Worm (Caenorhabditis elegans): Measurements from ENCODE around the gene F58F9.4.

F58F9.4 gene

ce11 chrIV:6206294-6206776, 24.5 kb upstream of the F58F9.4 start, which contains the start of gene C49A9.10 (continued):
- TF ChIP-seq snpc-4 (tag; optimal IDR thresholded peaks at IDR 0.05) (peak; percentile 71), unc-62 (GFP tag; optimal IDR thresholded peaks at IDR 0.05) (no peak), sma-9 (GFP tag; optimal IDR thresholded peaks at IDR 0.05) (peak; percentile 94), sma-9 (tag; optimal IDR thresholded peaks at IDR 0.05) (no peak), elt-1 (tag; optimal IDR thresholded peaks at IDR 0.05) (no peak), skn-1 (tag; optimal IDR thresholded peaks at IDR 0.05) (no peak), nhr-77 (tag; optimal IDR thresholded peaks at IDR 0.05) (no peak), gmeb-1 (tag; optimal IDR thresholded peaks at IDR 0.05) (peak; percentile 97), dmd-4 (tag; optimal IDR thresholded peaks at IDR 0.05) (no peak), nhr-6 (tag; optimal IDR thresholded peaks at IDR 0.05) (peak; percentile 21), Y55F3AM.14 (GFP tag; optimal IDR thresholded peaks at IDR 0.05) (peak; percentile 6), zag-1 (tag; optimal IDR thresholded peaks at IDR 0.05) (no peak), nhr-12 (tag; optimal IDR thresholded peaks at IDR 0.05) (no peak), ztf-4 (tag; optimal IDR thresholded peaks at IDR 0.05) (no peak), lin-39 (tag; optimal IDR thresholded peaks at IDR 0.05) (no peak), nhr-25 (tag; optimal IDR thresholded peaks at IDR 0.05) (peak; percentile 82), mdl-1 (tag; optimal IDR thresholded peaks at IDR 0.05) (no peak), nhr-237 (tag; optimal IDR thresholded peaks at IDR 0.05) (no peak), lsy-2 (tag; optimal IDR thresholded peaks at IDR 0.05) (peak; percentile 83 to 90), nhr-129 (tag; optimal IDR thresholded peaks at IDR 0.05) (no peak), ama-1 (optimal IDR thresholded peaks at IDR 0.05) (no peak), fos-1 (tag; optimal IDR thresholded peaks at IDR 0.05) (peak; percentile 42), mbf-1 (tag; optimal IDR thresholded peaks at IDR 0.05) (no peak), sem-4 (tag; optimal IDR thresholded peaks at IDR 0.05) (peak; percentile 58), nhr-23 (tag; optimal IDR thresholded peaks at IDR 0.05) (no peak), aly-2 (tag; optimal IDR thresholded peaks at IDR 0.05) (no peak)

ce11 chrIV:6209337-6209736, 21.5 kb upstream of the F58F9.4 start:
- TF ChIP-seq nhr-129 (tag; optimal IDR thresholded peaks at IDR 0.05) (peak; percentile 39), ZK546.5 (tag; optimal IDR thresholded peaks at IDR 0.05) (no peak), elt-1 (tag; optimal IDR thresholded peaks at IDR 0.05) (no peak), unc-55 (GFP tag; optimal IDR thresholded peaks at IDR 0.05) (no peak), nhr-12 (tag; optimal IDR thresholded peaks at IDR 0.05) (no peak)

- TF ChIP-seq crh-2 (tag; optimal IDR thresholded peaks at IDR 0.05) (peak; percentile 7), fos-1 (tag; optimal IDR thresholded peaks at IDR 0.05) (peak; percentile 78), lsy-2 (tag; optimal IDR thresholded peaks at IDR 0.05) (no peak), ztf-1 (GFP tag; conservative IDR thresholded peaks at IDR 0.05) (no peak)
Observed at ce11 chrIV:6210574-6210973, 20.2 kb upstream of the F58F9.4 start, which contains the start of the genes ugt-24 and C49A9.6. ugt-24 (minus strand) TSS chrIV:6210720. C49A9.6 (plus strand) TSS chrIV:6210936.

ce11 chrIV:6213403-6213802, 17.4 kb upstream of the F58F9.4 start, which contains the start of gene C49A9.5:
C49A9.5 (plus strand) TSS chrIV:6213673.
- TF ChIP-seq lin-39 (tag; optimal IDR thresholded peaks at IDR 0.05) = no peak
- TF ChIP-seq unc-39 (tag; optimal IDR thresholded peaks at IDR 0.05) = no peak
- TF ChIP-seq nhr-6 (tag; optimal IDR thresholded peaks at IDR 0.05) = no peak
- TF ChIP-seq sma-9 (GFP tag; optimal IDR thresholded peaks at IDR 0.05) = no peak
- no peak for TF ChIP-seq sma-9 (tag; optimal IDR thresholded peaks at IDR 0.05)
- TF ChIP-seq ZK546.5 (tag; optimal IDR thresholded peaks at IDR 0.05) = no peak
- TF ChIP-seq nhr-10 (tag; optimal IDR thresholded peaks at IDR 0.05) = no peak
- no peak for TF ChIP-seq C34F6.9 (tag; optimal IDR thresholded peaks at IDR 0.05)
- no peak for TF ChIP-seq peb-1 (tag; optimal IDR thresholded peaks at IDR 0.05)
- no peak for TF ChIP-seq ceh-16 (tag; optimal IDR thresholded peaks at IDR 0.05)
- TF ChIP-seq zag-1 (tag; optimal IDR thresholded peaks at IDR 0.05) = no peak
- no peak for TF ChIP-seq unc-62 (GFP tag; optimal IDR thresholded peaks at IDR 0.05)
- no peak for TF ChIP-seq skn-1 (tag; optimal IDR thresholded peaks at IDR 0.05)
- no peak for TF ChIP-seq sma-3 (GFP tag; optimal IDR thresholded peaks at IDR 0.05)
- no peak for TF ChIP-seq lin-11 (tag; optimal IDR thresholded peaks at IDR 0.05)
- no peak for TF ChIP-seq nhr-237 (tag; optimal IDR thresholded peaks at IDR 0.05)

All from whole organism, L2 larva.